Worm (Caenorhabditis elegans) whole organism, L2 larva: Measurements from ENCODE around the gene cpna-2.

Source experiments
- C34F6.9 ChIP-seq: fragments of 150-350 bp; optimal IDR thresholded peaks from 2 replicates; lab custom pipeline; 2014; ENCODE audit warnings: missing biosample characterization, missing genetic modification characterization
- F13H6.1 ChIP-seq: sonication (generic microtip); optimal IDR thresholded peaks from 2 replicates; lab custom pipeline; 2016; ENCODE audit warnings: missing genetic modification characterization, missing compliant biosample characterization
- Y55F3AM.14 ChIP-seq: fragments of 200-800 bp; sonication (Bioruptor generic); optimal IDR thresholded peaks from 2 replicates; lab custom pipeline; 2018; ENCODE audit warnings: mild to moderate bottlenecking, missing genetic modification characterization, missing compliant biosample characterization
- ZK546.5 ChIP-seq: sonication (generic microtip); optimal IDR thresholded peaks from 2 replicates; lab custom pipeline; 2017; ENCODE audit warnings: missing biosample characterization, missing genetic modification characterization
- alr-1 ChIP-seq: fragments of 150-350 bp; optimal IDR thresholded peaks from 2 replicates; lab custom pipeline; 2014; ENCODE audit warnings: missing biosample characterization, missing genetic modification characterization
- aly-2 ChIP-seq: fragments of 150-350 bp; optimal IDR thresholded peaks from 2 replicates; lab custom pipeline; 2014; ENCODE audit warnings: missing biosample characterization, missing genetic modification characterization
- ama-1 ChIP-seq: fragments of 150-350 bp; optimal IDR thresholded peaks from 2 replicates; lab custom pipeline; 2018; ENCODE audit warnings: inconsistent platforms
- blmp-1 ChIP-seq: sonication (generic microtip); optimal IDR thresholded peaks from 2 replicates; lab custom pipeline; 2017; ENCODE audit warnings: missing genetic modification characterization, mild to moderate bottlenecking, missing compliant biosample characterization, antibody characterized with exemption, moderate library complexity; ENCODE audit not compliant: insufficient read depth
- ceh-16 ChIP-seq: fragments of 150-350 bp; optimal IDR thresholded peaks from 2 replicates; lab custom pipeline; 2014; ENCODE audit warnings: missing biosample characterization, missing genetic modification characterization
- ceh-82 ChIP-seq: fragments of 150-350 bp; optimal IDR thresholded peaks from 2 replicates; lab custom pipeline; 2014; ENCODE audit warnings: missing biosample characterization, missing genetic modification characterization
- crh-2 ChIP-seq: sonication (generic microtip); optimal IDR thresholded peaks from 2 replicates; lab custom pipeline; 2017; ENCODE audit warnings: missing biosample characterization, missing genetic modification characterization
- dmd-4 ChIP-seq: sonication (generic microtip); optimal IDR thresholded peaks from 2 replicates; lab custom pipeline; 2017; ENCODE audit warnings: missing biosample characterization, missing genetic modification characterization
- elt-3 ChIP-seq: sonication (generic microtip); optimal IDR thresholded peaks from 2 replicates; lab custom pipeline; 2017; ENCODE audit warnings: missing biosample characterization, missing genetic modification characterization
- fos-1 ChIP-seq: fragments of 150-350 bp; optimal IDR thresholded peaks from 2 replicates; lab custom pipeline; 2014; ENCODE audit warnings: missing biosample characterization, missing genetic modification characterization
- gmeb-1 ChIP-seq: fragments of 150-350 bp; optimal IDR thresholded peaks from 2 replicates; lab custom pipeline; 2014; ENCODE audit warnings: missing biosample characterization, missing genetic modification characterization
- lin-11 ChIP-seq: fragments of 150-350 bp; sonication (generic microtip); optimal IDR thresholded peaks from 2 replicates; lab custom pipeline; 2014; ENCODE audit warnings: missing biosample characterization, missing genetic modification characterization, inconsistent platforms, mixed read lengths
- lin-13 ChIP-seq: fragments of 150-350 bp; optimal IDR thresholded peaks from 2 replicates; lab custom pipeline; 2014; ENCODE audit warnings: missing biosample characterization, missing genetic modification reagents, missing genetic modification characterization
- lsy-2 ChIP-seq, 2 experiments: fragments of 150-350 bp in 1 of 2; sonication (generic microtip) in 1 of 2; optimal IDR thresholded peaks; 2 replicates each; lab custom pipeline; 2014 to 2017; ENCODE audit warnings: missing biosample characterization in 2 of 2, missing genetic modification characterization in 2 of 2
- mab-5 ChIP-seq: fragments of 150-350 bp; optimal IDR thresholded peaks from 2 replicates; lab custom pipeline; 2014; ENCODE audit warnings: missing biosample characterization, missing genetic modification characterization
- mdl-1 ChIP-seq, 2 experiments: fragments of 150-350 bp in 1 of 2; sonication (generic microtip) in 1 of 2; optimal IDR thresholded peaks; 2 replicates each; lab custom pipeline; 2017; ENCODE audit warnings: missing biosample characterization in 2 of 2, missing genetic modification characterization in 2 of 2
- nhr-10 ChIP-seq: sonication (generic microtip); optimal IDR thresholded peaks from 2 replicates; lab custom pipeline; 2017; ENCODE audit warnings: missing biosample characterization, missing genetic modification characterization
- nhr-12 ChIP-seq: fragments of 150-350 bp; optimal IDR thresholded peaks from 2 replicates; lab custom pipeline; 2014; ENCODE audit warnings: missing biosample characterization, missing genetic modification characterization
- nhr-129 ChIP-seq: fragments of 150-350 bp; optimal IDR thresholded peaks from 2 replicates; lab custom pipeline; 2014; ENCODE audit warnings: missing biosample characterization, missing genetic modification characterization
- nhr-21 ChIP-seq: fragments of 150-350 bp; optimal IDR thresholded peaks from 2 replicates; lab custom pipeline; 2014; ENCODE audit warnings: missing biosample characterization, missing genetic modification characterization
- nhr-23 ChIP-seq: fragments of 150-350 bp; optimal IDR thresholded peaks from 2 replicates; lab custom pipeline; 2014; ENCODE audit warnings: missing biosample characterization, missing genetic modification reagents, missing genetic modification characterization
- nhr-237 ChIP-seq: fragments of 150-350 bp; optimal IDR thresholded peaks from 2 replicates; lab custom pipeline; 2014; ENCODE audit warnings: missing biosample characterization, missing genetic modification characterization
- nhr-25 ChIP-seq: fragments of 150-350 bp; sonication (generic microtip); optimal IDR thresholded peaks from 3 replicates; lab custom pipeline; 2014; ENCODE audit warnings: missing biosample characterization, missing genetic modification characterization
- nhr-6 ChIP-seq: fragments of 150-350 bp; optimal IDR thresholded peaks from 2 replicates; lab custom pipeline; 2014; ENCODE audit warnings: missing biosample characterization, missing genetic modification characterization
- nhr-77 ChIP-seq: fragments of 150-350 bp; optimal IDR thresholded peaks from 2 replicates; lab custom pipeline; 2014; ENCODE audit warnings: missing biosample characterization, missing genetic modification characterization
- peb-1 ChIP-seq: fragments of 150-350 bp; optimal IDR thresholded peaks from 2 replicates; lab custom pipeline; 2014; ENCODE audit warnings: missing biosample characterization, missing genetic modification characterization
- skn-1 ChIP-seq: sonication (generic microtip); optimal IDR thresholded peaks from 2 replicates; lab custom pipeline; 2017; ENCODE audit warnings: missing biosample characterization, missing genetic modification characterization
- sma-3 ChIP-seq: sonication (generic microtip); optimal IDR thresholded peaks from 2 replicates; lab custom pipeline; 2016; ENCODE audit warnings: missing genetic modification reagents, missing genetic modification characterization, missing compliant biosample characterization
- sma-9 ChIP-seq, 2 experiments: fragments of 150-350 bp in 1 of 2; sonication (generic microtip) in 1 of 2; optimal IDR thresholded peaks; 2 replicates each; lab custom pipeline; 2014 to 2016; ENCODE audit warnings: missing genetic modification characterization in 2 of 2, mild to moderate bottlenecking in 1 of 2, missing biosample characterization in 1 of 2, missing compliant biosample characterization in 1 of 2, missing genetic modification reagents in 1 of 2, moderate library complexity in 1 of 2
- unc-55 ChIP-seq: fragments of 150-350 bp; sonication (generic microtip); optimal IDR thresholded peaks from 3 replicates; lab custom pipeline; 2014; ENCODE audit warnings: missing biosample characterization, missing genetic modification reagents, missing genetic modification characterization
- ztf-1 ChIP-seq: fragments of 200-800 bp; sonication (Bioruptor generic); conservative IDR thresholded peaks from 2 replicates; pipeline ENCODE4 v1.3.6; 2022; ENCODE audit warnings: missing genetic modification characterization, missing compliant biosample characterization
- ztf-11 ChIP-seq: sonication (generic microtip); optimal IDR thresholded peaks from 2 replicates; lab custom pipeline; 2017; ENCODE audit warnings: missing biosample characterization, missing genetic modification characterization
- ztf-4 ChIP-seq: fragments of 150-350 bp; optimal IDR thresholded peaks from 2 replicates; lab custom pipeline; 2014; ENCODE audit warnings: missing biosample characterization, missing genetic modification characterization

cpna-2 gene

DNA sequence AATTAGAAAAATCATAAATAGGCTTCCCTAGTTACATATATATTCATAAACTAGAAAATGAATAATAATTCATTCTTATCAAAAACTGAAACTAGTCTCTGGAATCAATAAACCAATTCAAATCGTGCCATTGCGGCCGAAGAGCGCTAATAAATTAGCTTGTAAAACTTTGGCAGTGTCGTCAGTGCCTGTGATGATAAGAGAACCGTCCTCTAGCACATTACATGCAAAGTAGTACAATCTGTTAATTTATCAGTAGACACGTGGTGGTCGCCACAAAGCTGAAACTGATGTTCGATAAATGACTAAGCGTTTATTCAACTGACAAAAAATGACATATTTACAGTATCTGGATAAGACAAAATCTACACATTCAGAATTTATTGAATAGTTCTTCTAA is 29.1 kb upstream of the cpna-2 start:
- TF ChIP-seq lin-11 (tag; lab: Kevin White, UChicago) (no peak), gmeb-1 (tag; lab: Kevin White, UChicago) (peak; percentile 22), mdl-1 (tag; optimal IDR thresholded peaks at IDR 0.05; lab: Kevin White, UChicago) (peak in 1 of 2 experiments; percentile 17), ceh-82 (tag; lab: Kevin White, UChicago) (no peak), sma-9 (GFP tag; optimal IDR thresholded peaks at IDR 0.05; lab: Kevin White, UChicago) (peak; percentile 59), sma-9 (tag; optimal IDR thresholded peaks at IDR 0.05; lab: Kevin White, UChicago) (no peak), crh-2 (tag; lab: Kevin White, UChicago) (peak; percentile 46), elt-3 (no peak), mab-5 (no peak), fos-1 (tag; lab: Kevin White, UChicago) (peak; percentile 96)
- TF ChIP-seq, all 48 proteins: peak for 5

DNA sequence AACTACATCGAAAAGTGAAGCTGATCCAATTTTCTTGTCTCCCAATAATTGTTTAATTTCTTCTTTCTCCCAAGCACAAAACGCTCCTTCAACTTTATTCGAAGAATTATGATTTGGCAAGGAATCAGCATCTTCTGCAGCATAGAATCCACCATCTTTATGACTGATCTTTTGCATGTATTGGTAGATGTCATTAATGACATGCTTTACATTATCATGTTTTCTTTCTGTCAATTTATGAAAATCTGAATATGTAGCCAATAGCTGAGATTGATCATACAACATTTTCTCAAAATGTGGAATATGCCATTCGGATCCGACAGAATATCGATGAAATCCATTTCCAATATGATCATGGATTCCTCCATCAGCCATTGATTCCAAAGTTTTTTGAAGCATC is 27.5 kb upstream of the cpna-2 start:
- TF ChIP-seq ztf-1 (no peak), ama-1 (lab: Kevin White, UChicago) (no peak), C34F6.9 (tag; lab: Kevin White, UChicago) (no peak), peb-1 (tag; lab: Kevin White, UChicago) (no peak), aly-2 (no peak), ceh-16 (tag; lab: Kevin White, UChicago) (no peak), nhr-10 (no peak), sma-9 (GFP tag; optimal IDR thresholded peaks at IDR 0.05; lab: Kevin White, UChicago) (no peak), sma-9 (tag; optimal IDR thresholded peaks at IDR 0.05; lab: Kevin White, UChicago) (no peak), sma-3 (no peak), nhr-77 (tag; lab: Kevin White, UChicago) (no peak), mdl-1 (tag; optimal IDR thresholded peaks at IDR 0.05; lab: Kevin White, UChicago) (no peak), alr-1 (no peak), nhr-25 (tag; lab: Kevin White, UChicago) (no peak), Y55F3AM.14 (no peak), nhr-237 (tag; lab: Kevin White, UChicago) (no peak), nhr-23 (no peak)

DNA sequence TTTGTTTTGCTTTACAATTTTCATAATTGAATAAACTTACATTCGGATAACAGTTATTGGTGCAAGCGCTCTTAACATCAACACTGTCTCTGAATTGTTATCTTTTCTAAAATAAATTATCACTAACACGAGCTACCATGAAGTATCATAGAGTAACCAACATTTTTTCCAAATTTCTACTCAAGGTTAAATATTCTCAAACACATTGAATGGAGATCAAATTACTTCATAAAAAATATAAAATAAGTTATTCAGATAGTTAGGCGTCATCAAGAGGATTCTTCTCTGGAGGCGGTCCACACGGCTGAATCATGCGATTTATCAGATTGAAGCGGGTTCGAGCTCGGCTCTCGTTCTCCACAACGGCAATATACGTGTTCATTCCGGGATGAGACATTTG is 26.3 kb upstream of the cpna-2 start, which contains the start of gene B0495.5:
Gene B0495.5, minus strand, starts transcription at position 101 of the 400 bp plus-strand sequence.
- TF ChIP-seq nhr-77 (tag; lab: Kevin White, UChicago) (no peak), ama-1 (lab: Kevin White, UChicago) (no peak), nhr-6 (no peak), crh-2 (tag; lab: Kevin White, UChicago) (no peak), ztf-11 (tag; lab: Kevin White, UChicago) (no peak), lin-13 (no peak), lin-11 (tag; lab: Kevin White, UChicago) (no peak), nhr-12 (no peak), nhr-21 (tag; lab: Kevin White, UChicago) (no peak), unc-55 (no peak), alr-1 (no peak), ZK546.5 (tag; lab: Kevin White, UChicago) (no peak), ztf-4 (tag; lab: Kevin White, UChicago) (no peak), nhr-25 (tag; lab: Kevin White, UChicago) (no peak), ztf-1 (no peak), peb-1 (tag; lab: Kevin White, UChicago) (no peak), F13H6.1 (tag; lab: Kevin White, UChicago) (no peak), nhr-237 (tag; lab: Kevin White, UChicago) (no peak), sma-9 (GFP tag; optimal IDR thresholded peaks at IDR 0.05; lab: Kevin White, UChicago) (no peak), sma-9 (tag; optimal IDR thresholded peaks at IDR 0.05; lab: Kevin White, UChicago) (no peak), dmd-4 (tag; lab: Kevin White, UChicago) (no peak)
- TF ChIP-seq, all 48 proteins: peak for 0

DNA sequence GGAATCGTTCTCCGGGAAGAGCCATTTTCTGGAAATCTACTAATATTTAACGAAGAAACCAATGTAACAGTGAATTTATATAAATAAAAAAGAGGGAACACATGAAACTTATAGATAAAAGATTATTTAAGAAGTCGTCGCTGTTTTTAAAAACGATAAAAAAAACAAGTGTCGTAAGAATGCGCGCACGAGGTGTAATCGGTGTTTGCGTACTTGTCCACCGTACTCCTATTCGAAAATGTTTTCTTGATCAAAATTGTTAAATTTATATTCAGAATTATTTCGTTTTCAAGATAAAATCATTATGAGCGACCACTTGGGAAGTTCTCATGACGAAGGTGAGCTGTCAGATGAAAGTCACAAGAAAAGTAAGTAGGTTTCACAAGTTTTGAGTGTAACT is 25.7 kb upstream of the cpna-2 start, which contains the start of the genes moa-2 and cdk-11.1:
Gene moa-2, minus strand, starts transcription at position 25 of the 400 bp plus-strand sequence.
Gene cdk-11.1, plus strand, starts transcription at position 227 of the 400 bp plus-strand sequence.
- TF ChIP-seq mab-5, result no peak
- TF ChIP-seq C34F6.9 (tag; lab: Kevin White, UChicago), result peak; percentile 43
- TF ChIP-seq nhr-129 (tag; lab: Kevin White, UChicago), result peak; percentile 8
- TF ChIP-seq elt-3, result no peak
- no peak for TF ChIP-seq skn-1
- peak; percentile 70 to 97 for TF ChIP-seq lsy-2 (tag; optimal IDR thresholded peaks at IDR 0.05; lab: Kevin White, UChicago)
- no peak for TF ChIP-seq blmp-1
- no peak for TF ChIP-seq nhr-23
- TF ChIP-seq ztf-4 (tag; lab: Kevin White, UChicago), result no peak
